Fruit fly (Drosophila melanogaster) whole organism, embryonic: Measurements from ENCODE around the gene CG42716.

Experiments
- C15 ChIP-seq: fragments of 200-800 bp; sonication (Bioruptor generic); IDR thresholded peaks from 3 replicates; pipeline ENCODE4 v1.3.6; 2022; ENCODE audit warnings: missing biosample characterization, missing genetic modification characterization
- CG10543 ChIP-seq: fragments of 200-800 bp; sonication (Bioruptor generic); optimal IDR thresholded peaks from 3 replicates; lab custom pipeline; 2017; ENCODE audit warnings: missing biosample characterization, mild to moderate bottlenecking, missing genetic modification characterization, moderate library complexity
- CG11247 ChIP-seq: fragments of 200-800 bp; sonication (Bioruptor generic); IDR thresholded peaks from 2 replicates; pipeline ENCODE4 v1.3.6; 2022; ENCODE audit warnings: missing biosample characterization, missing genetic modification characterization
- CG11695 ChIP-seq: fragments of 200-800 bp; sonication (Bioruptor generic); IDR thresholded peaks from 3 replicates; pipeline ENCODE4 v1.3.6; 2022; ENCODE audit warnings: missing biosample characterization, missing genetic modification characterization
- CG13424 ChIP-seq: fragments of 200-800 bp; sonication (Bioruptor generic); optimal IDR thresholded peaks from 2 replicates; lab custom pipeline; 2019; ENCODE audit warnings: missing biosample characterization, mild to moderate bottlenecking, missing genetic modification characterization, moderate library complexity
- CG14014 ChIP-seq: fragments of 200-800 bp; sonication (Bioruptor generic); IDR thresholded peaks from 2 replicates; pipeline ENCODE4 v1.3.6; 2022; ENCODE audit warnings: missing biosample characterization, missing genetic modification characterization
- CG1603 ChIP-seq: fragments of 200-800 bp; sonication (Bioruptor generic); optimal IDR thresholded peaks from 2 replicates; lab custom pipeline; 2019; ENCODE audit warnings: missing biosample characterization, mild to moderate bottlenecking, missing genetic modification characterization, moderate library complexity
- CG17359 ChIP-seq: fragments of 200-800 bp; sonication (Bioruptor generic); optimal IDR thresholded peaks from 3 replicates; lab custom pipeline; 2018; ENCODE audit warnings: missing biosample characterization, mild to moderate bottlenecking, missing genetic modification characterization, moderate library complexity
- CG18011 ChIP-seq: fragments of 200-800 bp; sonication (Bioruptor generic); optimal IDR thresholded peaks from 2 replicates; lab custom pipeline; 2017; ENCODE audit warnings: missing biosample characterization, missing genetic modification characterization, mild to moderate bottlenecking, moderate library complexity, missing genotype
- CG1832 ChIP-seq: fragments of 200-800 bp; sonication (Bioruptor generic); optimal IDR thresholded peaks from 2 replicates; lab custom pipeline; 2017; ENCODE audit warnings: missing biosample characterization, mild to moderate bottlenecking, missing genetic modification characterization, inconsistent platforms
- CG18619 ChIP-seq: fragments of 200-800 bp; sonication (Bioruptor generic); optimal IDR thresholded peaks from 3 replicates; lab custom pipeline; 2017; ENCODE audit warnings: missing biosample characterization, mild to moderate bottlenecking, missing genetic modification characterization
- CG31441 ChIP-seq: fragments of 200-800 bp; sonication (Bioruptor generic); IDR thresholded peaks from 2 replicates; pipeline ENCODE4 v1.3.6; 2022; ENCODE audit warnings: missing biosample characterization, missing genetic modification characterization
- CG4360 ChIP-seq: fragments of 200-800 bp; sonication (Bioruptor generic); IDR thresholded peaks from 2 replicates; pipeline ENCODE4 v1.3.6; 2022; ENCODE audit warnings: missing biosample characterization, missing genetic modification characterization
- CG4424 ChIP-seq: fragments of 200-800 bp; sonication (Bioruptor generic); optimal IDR thresholded peaks from 3 replicates; lab custom pipeline; 2016; ENCODE audit warnings: missing biosample characterization, missing genetic modification characterization
- CG4854 ChIP-seq: fragments of 200-800 bp; sonication (Bioruptor generic); optimal IDR thresholded peaks from 2 replicates; lab custom pipeline; 2016; ENCODE audit warnings: missing biosample characterization, missing genetic modification characterization, inconsistent platforms
- CG6175 ChIP-seq: fragments of 200-800 bp; sonication (Bioruptor generic); IDR thresholded peaks from 3 replicates; pipeline ENCODE4 v1.3.6; 2022; ENCODE audit warnings: missing biosample characterization, missing genetic modification characterization
- CG6272 ChIP-seq: fragments of 200-800 bp; sonication (Bioruptor generic); IDR thresholded peaks from 2 replicates; pipeline ENCODE4 v1.3.6; 2022; ENCODE audit warnings: missing biosample characterization, missing genetic modification characterization
- CG6654 ChIP-seq: fragments of 200-800 bp; sonication (Bioruptor generic); optimal IDR thresholded peaks from 2 replicates; lab custom pipeline; 2017; ENCODE audit warnings: missing biosample characterization, mild to moderate bottlenecking, missing genetic modification characterization
- CG9932 ChIP-seq: fragments of 200-800 bp; sonication (Bioruptor generic); IDR thresholded peaks from 2 replicates; pipeline ENCODE4 v1.3.6; 2022; ENCODE audit warnings: missing biosample characterization, missing genetic modification characterization
- D19B ChIP-seq: fragments of 200-800 bp; sonication (Bioruptor generic); optimal IDR thresholded peaks from 2 replicates; lab custom pipeline; 2017; ENCODE audit warnings: missing biosample characterization, mild to moderate bottlenecking, missing genetic modification characterization
- Dbx ChIP-seq: fragments of 200-800 bp; sonication (Bioruptor generic); IDR thresholded peaks from 3 replicates; pipeline ENCODE4 v1.3.6; 2022; ENCODE audit warnings: missing biosample characterization, missing genetic modification characterization
- E2f2 ChIP-seq: fragments of 200-800 bp; sonication (Bioruptor generic); IDR thresholded peaks from 2 replicates; pipeline ENCODE4 v1.3.6; 2022; ENCODE audit warnings: missing biosample characterization, missing genetic modification characterization
- Fer3 ChIP-seq: fragments of 200-800 bp; sonication (Bioruptor generic); optimal IDR thresholded peaks from 2 replicates; lab custom pipeline; 2018; ENCODE audit warnings: missing biosample characterization, mild to moderate bottlenecking, missing genetic modification characterization, moderate library complexity
- Hr39 ChIP-seq: fragments of >200 bp; optimal IDR thresholded peaks from 2 replicates; lab custom pipeline; 2017
- NK7.1 ChIP-seq: fragments of 200-800 bp; sonication (Bioruptor generic); optimal IDR thresholded peaks from 3 replicates; lab custom pipeline; 2016; ENCODE audit warnings: missing biosample characterization, missing genetic modification characterization
- Optix ChIP-seq: fragments of 200-800 bp; sonication (Bioruptor generic); IDR thresholded peaks from 3 replicates; pipeline ENCODE4 v1.3.6; 2022; ENCODE audit warnings: missing biosample characterization, missing genetic modification characterization
- Poxn ChIP-seq: fragments of 200-800 bp; sonication (Bioruptor generic); IDR thresholded peaks from 2 replicates; pipeline ENCODE4 v1.3.6; 2022; ENCODE audit warnings: missing biosample characterization, missing genetic modification characterization
- Sox100B ChIP-seq: fragments of 200-800 bp; sonication (Bioruptor generic); optimal IDR thresholded peaks from 3 replicates; lab custom pipeline; 2018; ENCODE audit warnings: missing biosample characterization, mild to moderate bottlenecking, missing genetic modification characterization
- Spps ChIP-seq: fragments of 200-800 bp; sonication (Bioruptor generic); optimal IDR thresholded peaks from 2 replicates; lab custom pipeline; 2018; ENCODE audit warnings: missing biosample characterization, mild to moderate bottlenecking, missing genetic modification characterization
- al ChIP-seq: fragments of 200-800 bp; sonication (Bioruptor generic); IDR thresholded peaks from 2 replicates; pipeline ENCODE4 v1.3.6; 2022; ENCODE audit warnings: missing biosample characterization, missing genetic modification characterization
- ap ChIP-seq: fragments of 200-800 bp; sonication (Bioruptor generic); IDR thresholded peaks from 2 replicates; pipeline ENCODE4 v1.3.6; 2022; ENCODE audit warnings: missing biosample characterization, missing genetic modification characterization
- ara ChIP-seq: fragments of 200-800 bp; sonication (Bioruptor generic); IDR thresholded peaks from 2 replicates; pipeline ENCODE4 v1.3.6; 2022; ENCODE audit warnings: missing biosample characterization, missing genetic modification characterization
- cato ChIP-seq: fragments of 200-800 bp; sonication (Bioruptor generic); optimal IDR thresholded peaks from 2 replicates; lab custom pipeline; 2016; ENCODE audit warnings: missing biosample characterization, missing genetic modification characterization, borderline replicate concordance
- chm ChIP-seq: fragments of 200-800 bp; sonication (Bioruptor generic); IDR thresholded peaks from 2 replicates; pipeline ENCODE4 v1.3.6; 2022; ENCODE audit warnings: missing biosample characterization, missing genetic modification characterization
- crc ChIP-seq: fragments of 200-800 bp; sonication (Bioruptor generic); optimal IDR thresholded peaks from 2 replicates; lab custom pipeline; 2016; ENCODE audit warnings: missing biosample characterization, missing genetic modification characterization
- croc ChIP-seq: fragments of 200-800 bp; sonication (Bioruptor generic); conservative IDR thresholded peaks from 3 replicates; pipeline ENCODE4 v1.3.6; 2022; ENCODE audit warnings: missing biosample characterization, missing genetic modification characterization
- dysf ChIP-seq: fragments of 200-800 bp; sonication (Bioruptor generic); IDR thresholded peaks from 3 replicates; pipeline ENCODE4 v1.3.6; 2022; ENCODE audit warnings: missing biosample characterization, missing genetic modification characterization
- en ChIP-seq: fragments of 200-800 bp; sonication (Bioruptor generic); optimal IDR thresholded peaks from 2 replicates; lab custom pipeline; 2016; ENCODE audit warnings: missing biosample characterization, missing genetic modification characterization
- exex ChIP-seq: fragments of 200-800 bp; sonication (Bioruptor generic); optimal IDR thresholded peaks from 4 replicates; lab custom pipeline; 2018; ENCODE audit warnings: missing biosample characterization, mild to moderate bottlenecking, missing genetic modification characterization, moderate library complexity
- eyg ChIP-seq: fragments of 200-800 bp; sonication (Bioruptor generic); optimal IDR thresholded peaks from 3 replicates; lab custom pipeline; 2016; ENCODE audit warnings: missing biosample characterization, missing genetic modification characterization
- ken ChIP-seq: fragments of 200-800 bp; sonication (Bioruptor generic); IDR thresholded peaks from 3 replicates; pipeline ENCODE4 v1.3.6; 2022; ENCODE audit warnings: missing biosample characterization, missing genetic modification characterization
- nmo ChIP-seq: fragments of 200-800 bp; sonication (Bioruptor generic); optimal IDR thresholded peaks from 2 replicates; lab custom pipeline; 2018; ENCODE audit warnings: missing biosample characterization, mild to moderate bottlenecking, missing genetic modification characterization, moderate library complexity
- pita ChIP-seq: fragments of 200-800 bp; sonication (Bioruptor generic); optimal IDR thresholded peaks from 2 replicates; lab custom pipeline; 2017; ENCODE audit warnings: missing biosample characterization, mild to moderate bottlenecking, missing genetic modification characterization
- prd ChIP-seq, 3 experiments: fragments of >200 bp in 2 of 3; fragments of 200-800 bp in 1 of 3; sonication (Bioruptor generic) in 1 of 3; optimal IDR thresholded peaks in 2 of 3; IDR thresholded peaks in 1 of 3; 2 replicates in 2 of 3; 3 replicates in 1 of 3; pipeline versions ENCODE4 v1.3.6 to Lab custom; 2017 to 2022; ENCODE audit warnings: missing biosample characterization in 1 of 3, missing genetic modification characterization in 1 of 3
- row ChIP-seq: fragments of 200-800 bp; sonication (Bioruptor generic); IDR thresholded peaks from 3 replicates; pipeline ENCODE4 v1.3.6; 2022; ENCODE audit warnings: missing biosample characterization, missing genetic modification characterization
- sens-2 ChIP-seq: fragments of 200-800 bp; sonication (Bioruptor generic); IDR thresholded peaks from 2 replicates; pipeline ENCODE4 v1.3.6; 2022; ENCODE audit warnings: missing biosample characterization, missing genetic modification characterization
- toy ChIP-seq: fragments of 200-800 bp; sonication (Bioruptor generic); IDR thresholded peaks from 2 replicates; pipeline ENCODE4 v1.3.6; 2022; ENCODE audit warnings: missing biosample characterization, missing genetic modification characterization
- tx ChIP-seq: fragments of 200-800 bp; sonication (Bioruptor generic); optimal IDR thresholded peaks from 2 replicates; lab custom pipeline; 2016; ENCODE audit warnings: missing biosample characterization, missing genetic modification characterization

Gene CG42716

dm6 chr3L:16052145-16053025 lies 18.8 kb downstream of the CG42716 start (continued):
- TF ChIP-seq E2f2 = no peak
- TF ChIP-seq cato (GFP tag; lab: Kevin White, UChicago) = no peak
- TF ChIP-seq CG13424 = no peak
- TF ChIP-seq CG10543 (GFP tag; lab: Kevin White, UChicago) = no peak
- TF ChIP-seq CG4424 (GFP tag; lab: Kevin White, UChicago) = no peak
- no peak for TF ChIP-seq CG1603 (tag; lab: Kevin White, UChicago)
- no peak for TF ChIP-seq CG18619 (GFP tag; lab: Kevin White, UChicago)
- no peak for TF ChIP-seq Fer3 (tag; lab: Kevin White, UChicago)
- no peak for TF ChIP-seq CG6654 (GFP tag; lab: Kevin White, UChicago)
- TF ChIP-seq CG6272 (GFP tag; lab: Robert Waterston, UW) = no peak
- no peak for TF ChIP-seq pita
- TF ChIP-seq al (GFP tag; lab: Robert Waterston, UW) = no peak

dm6 chr3L:16053026-16053556 lies 19.5 kb downstream of the CG42716 start:
- TF ChIP-seq Dbx (GFP tag; lab: Robert Waterston, UW) (0 out of 3 replicates have a peak, but pooled peaks have one; percentile 9), sens-2 (no peak), CG9932 (GFP tag; lab: Robert Waterston, UW) (peak; percentile 15; the same call in 1 of the 2 replicates), NK7.1 (GFP tag; lab: Kevin White, UChicago) (no peak), en (GFP tag; lab: Kevin White, UChicago) (no peak), CG17359 (tag; lab: Kevin White, UChicago) (no peak), CG18011 (no peak), D19B (no peak), CG14014 (GFP tag; lab: Robert Waterston, UW) (0 out of 2 replicates have a peak, but pooled peaks have one; percentile 6), exex (tag; lab: Kevin White, UChicago) (peak; percentile 56), Hr39 (lab: Kevin White, UChicago) (peak; percentile 88), chm (0 out of 2 replicates have a peak, but pooled peaks have one; percentile 17), crc (no peak), CG1832 (GFP tag; lab: Kevin White, UChicago) (no peak), ken (peak; percentile 60; the same call in 2 of the 3 replicates), croc (GFP tag; lab: Robert Waterston, UW) (no peak), CG11695 (0 out of 3 replicates have a peak, but pooled peaks have one; percentile 6), CG31441 (GFP tag; lab: Robert Waterston, UW) (no peak), CG4360 (GFP tag; lab: Robert Waterston, UW) (peak; percentile 12; the same call in 1 of the 2 replicates), ara (GFP tag; lab: Robert Waterston, UW) (peak; percentile 51; the same call in 1 of the 2 replicates), CG11247 (GFP tag; lab: Robert Waterston, UW) (0 out of 2 replicates have a peak, but pooled peaks have one; percentile 10), E2f2 (0 out of 2 replicates have a peak, but pooled peaks have one; percentile 15), Sox100B (GFP tag; lab: Kevin White, UChicago) (no peak), ap (GFP tag; lab: Robert Waterston, UW) (no peak)

- TF ChIP-seq C15 (GFP tag; lab: Robert Waterston, UW) = no peak
- TF ChIP-seq tx = no peak
- no peak for TF ChIP-seq eyg (GFP tag; lab: Kevin White, UChicago)
- no peak for TF ChIP-seq Poxn (GFP tag; lab: Robert Waterston, UW)
- TF ChIP-seq nmo (GFP tag; lab: Kevin White, UChicago) = peak; percentile 80
- no peak for TF ChIP-seq toy (GFP tag; lab: Robert Waterston, UW)
- TF ChIP-seq CG6175 (GFP tag; lab: Robert Waterston, UW) = no peak
- 0 out of 3 replicates have a peak, but pooled peaks have one; percentile 18 for TF ChIP-seq Optix
- no peak for TF ChIP-seq prd (optimal IDR thresholded peaks at IDR 0.05; lab: Kevin White, UChicago)
- TF ChIP-seq prd (GFP tag; IDR thresholded peaks at IDR 0.05; lab: Robert Waterston, UW) = peak; percentile 51
- peak; percentile 61 for TF ChIP-seq dysf (GFP tag; lab: Robert Waterston, UW)
- TF ChIP-seq row (GFP tag; lab: Robert Waterston, UW) = peak; percentile 40; the same call in 2 of the 3 replicates
- TF ChIP-seq CG4854 = no peak
- no peak for TF ChIP-seq Spps (tag; lab: Kevin White, UChicago)
Observed at dm6 chr3L:16054095-16054494, 20.5 kb downstream of the CG42716 start.
